Fruit fly (Drosophila melanogaster): ENCODE results near the gene trr.
A peak's percentile ranks its signal among the peaks of the same experiment; 100 is the strongest.

Gene trr

dm6 chrX:1893532-1893931 lies 3.8 kb upstream of the trr start:
- TF ChIP-seq fd96Ca (GFP tag; IDR thresholded peaks at IDR 0.05) (no peak), rn (GFP tag; IDR thresholded peaks at IDR 0.05) (no peak), Snoo (tag; optimal IDR thresholded peaks at IDR 0.05) (no peak), CG13204 (GFP tag; optimal IDR thresholded peaks at IDR 0.05) (no peak), CG12605 (GFP tag; IDR thresholded peaks at IDR 0.05) (no peak), Pif1B (GFP tag; optimal IDR thresholded peaks at IDR 0.05) (no peak), CG8159 (tag; optimal IDR thresholded peaks at IDR 0.05) (no peak), CG15710 (tag; optimal IDR thresholded peaks at IDR 0.05) (no peak), CG32121 (GFP tag; IDR thresholded peaks at IDR 0.05) (no peak), CG8301 (tag; optimal IDR thresholded peaks at IDR 0.05) (no peak), CG10348 (GFP tag; IDR thresholded peaks at IDR 0.05) (no peak), Pif1A (GFP tag; optimal IDR thresholded peaks at IDR 0.05) (no peak), EcR (GFP tag; optimal IDR thresholded peaks at IDR 0.05) (no peak)

dm6 chrX:1880779-1881178 lies 9.0 kb downstream of the trr start:
- TF ChIP-seq CG15710 (tag; optimal IDR thresholded peaks at IDR 0.05) (no peak), gl (tag; optimal IDR thresholded peaks at IDR 0.05) (no peak), CG13204 (GFP tag; optimal IDR thresholded peaks at IDR 0.05) (no peak), CG9948 (tag; optimal IDR thresholded peaks at IDR 0.05) (no peak), EcR (GFP tag; optimal IDR thresholded peaks at IDR 0.05) (no peak), CG34367 (tag; optimal IDR thresholded peaks at IDR 0.05) (no peak), CG10348 (GFP tag; IDR thresholded peaks at IDR 0.05) (no peak), CG4496 (GFP tag; IDR thresholded peaks at IDR 0.05) (no peak), CG17806 (tag; optimal IDR thresholded peaks at IDR 0.05) (no peak), Pif1A (GFP tag; optimal IDR thresholded peaks at IDR 0.05) (no peak), fd96Ca (GFP tag; IDR thresholded peaks at IDR 0.05) (no peak), rn (GFP tag; IDR thresholded peaks at IDR 0.05) (no peak), Pif1B (GFP tag; optimal IDR thresholded peaks at IDR 0.05) (no peak), D1 (tag; optimal IDR thresholded peaks at IDR 0.05) (no peak), CG8159 (tag; optimal IDR thresholded peaks at IDR 0.05) (no peak), Snoo (tag; optimal IDR thresholded peaks at IDR 0.05) (no peak), CG32121 (GFP tag; IDR thresholded peaks at IDR 0.05) (no peak), Ets98B (GFP tag; IDR thresholded peaks at IDR 0.05) (no peak), CG14655 (GFP tag; optimal IDR thresholded peaks at IDR 0.05) (no peak), CG12605 (GFP tag; IDR thresholded peaks at IDR 0.05) (no peak)

- TF ChIP-seq CG4496 (GFP tag; IDR thresholded peaks at IDR 0.05) = peak; percentile 67; the same call in 2 of the 3 replicates
- peak; percentile 35 for TF ChIP-seq Ets98B (GFP tag; IDR thresholded peaks at IDR 0.05)
- TF ChIP-seq Pif1A (GFP tag; optimal IDR thresholded peaks at IDR 0.05) = no peak
- TF ChIP-seq D1 (tag; optimal IDR thresholded peaks at IDR 0.05) = no peak
- no peak for TF ChIP-seq CG8301 (tag; optimal IDR thresholded peaks at IDR 0.05)
- TF ChIP-seq Snoo (tag; optimal IDR thresholded peaks at IDR 0.05) = peak; percentile 12
- TF ChIP-seq CG8159 (tag; optimal IDR thresholded peaks at IDR 0.05) = peak; percentile 35
- 0 out of 2 replicates have a peak, but pooled peaks have one; percentile 13 for TF ChIP-seq CG12605 (GFP tag; IDR thresholded peaks at IDR 0.05)
- no peak for TF ChIP-seq CG9948 (tag; optimal IDR thresholded peaks at IDR 0.05)
- no peak for TF ChIP-seq Pif1B (GFP tag; optimal IDR thresholded peaks at IDR 0.05)
- peak; percentile 32 for TF ChIP-seq CG34367 (tag; optimal IDR thresholded peaks at IDR 0.05)
- peak; percentile 35 for TF ChIP-seq CG15710 (tag; optimal IDR thresholded peaks at IDR 0.05)
- TF ChIP-seq fd96Ca (GFP tag; IDR thresholded peaks at IDR 0.05) = peak; percentile 51; the same call in 2 of the 3 replicates
Observed at dm6 chrX:1880139-1880556, 9.6 kb downstream of the trr start, which contains the start of gene Coa8. Gene Coa8 (plus strand): TSS chrX:1880282.

dm6 chrX:1879606-1880110 lies 10.1 kb downstream of the trr start, which contains the start of gene CG14818:
Gene CG14818 (minus strand): TSS chrX:1879774.
- TF ChIP-seq CG32121 (GFP tag; IDR thresholded peaks at IDR 0.05) (no peak), CG15710 (tag; optimal IDR thresholded peaks at IDR 0.05) (peak; percentile 46), CG10348 (GFP tag; IDR thresholded peaks at IDR 0.05) (no peak), gl (tag; optimal IDR thresholded peaks at IDR 0.05) (no peak), CG34367 (tag; optimal IDR thresholded peaks at IDR 0.05) (peak; percentile 36), Ets98B (GFP tag; IDR thresholded peaks at IDR 0.05) (peak; percentile 17; the same call in 1 of the 2 replicates), CG9948 (tag; optimal IDR thresholded peaks at IDR 0.05) (peak; percentile 30), CG12605 (GFP tag; IDR thresholded peaks at IDR 0.05) (0 out of 2 replicates have a peak, but pooled peaks have one; percentile 24), CG4496 (GFP tag; IDR thresholded peaks at IDR 0.05) (peak; percentile 44; the same call in 1 of the 3 replicates), Pif1B (GFP tag; optimal IDR thresholded peaks at IDR 0.05) (no peak), Snoo (tag; optimal IDR thresholded peaks at IDR 0.05) (peak; percentile 49), rn (GFP tag; IDR thresholded peaks at IDR 0.05) (peak; percentile 38; the same call in 1 of the 2 replicates), EcR (GFP tag; optimal IDR thresholded peaks at IDR 0.05) (no peak), D1 (tag; optimal IDR thresholded peaks at IDR 0.05) (no peak), Pif1A (GFP tag; optimal IDR thresholded peaks at IDR 0.05) (no peak), CG13204 (GFP tag; optimal IDR thresholded peaks at IDR 0.05) (no peak), CG8159 (tag; optimal IDR thresholded peaks at IDR 0.05) (peak; percentile 39), CG8301 (tag; optimal IDR thresholded peaks at IDR 0.05) (peak; percentile 43), CG17806 (tag; optimal IDR thresholded peaks at IDR 0.05) (peak; percentile 33), CG14655 (GFP tag; optimal IDR thresholded peaks at IDR 0.05) (no peak), fd96Ca (GFP tag; IDR thresholded peaks at IDR 0.05) (peak; percentile 71)

- TF ChIP-seq CG15710 (tag; optimal IDR thresholded peaks at IDR 0.05) (peak; percentile 34), CG14655 (GFP tag; optimal IDR thresholded peaks at IDR 0.05) (no peak), CG8159 (tag; optimal IDR thresholded peaks at IDR 0.05) (no peak), Ets98B (GFP tag; IDR thresholded peaks at IDR 0.05) (peak; percentile 8; the same call in 1 of the 2 replicates), D1 (tag; optimal IDR thresholded peaks at IDR 0.05) (no peak), CG9948 (tag; optimal IDR thresholded peaks at IDR 0.05) (no peak), EcR (GFP tag; optimal IDR thresholded peaks at IDR 0.05) (peak; percentile 62), gl (tag; optimal IDR thresholded peaks at IDR 0.05) (peak; percentile 54), CG13204 (GFP tag; optimal IDR thresholded peaks at IDR 0.05) (no peak), Pif1A (GFP tag; optimal IDR thresholded peaks at IDR 0.05) (no peak), Snoo (tag; optimal IDR thresholded peaks at IDR 0.05) (peak; percentile 82), CG32121 (GFP tag; IDR thresholded peaks at IDR 0.05) (no peak), CG34367 (tag; optimal IDR thresholded peaks at IDR 0.05) (peak; percentile 58), rn (GFP tag; IDR thresholded peaks at IDR 0.05) (no peak), CG4496 (GFP tag; IDR thresholded peaks at IDR 0.05) (peak; percentile 76), CG17806 (tag; optimal IDR thresholded peaks at IDR 0.05) (peak; percentile 4), CG12605 (GFP tag; IDR thresholded peaks at IDR 0.05) (no peak), fd96Ca (GFP tag; IDR thresholded peaks at IDR 0.05) (no peak)
Observed at dm6 chrX:1877107-1877736, 12.5 kb downstream of the trr start, which contains the start of the genes CG14817 and CG14805. Gene CG14817 (minus strand): TSS chrX:1877270. Gene CG14805 (plus strand): TSS chrX:1877317.
